Worm (Caenorhabditis elegans) whole organism, early embryonic: Measurements from ENCODE around the gene T01G5.6.

Experiments
- flt-1 ChIP-seq: fragments of 200-800 bp; sonication (Bioruptor generic); IDR thresholded peaks from 2 replicates; pipeline ENCODE4 v1.3.6; 2022; ENCODE audit warnings: missing genetic modification characterization, missing compliant biosample characterization
- tbx-11 ChIP-seq: fragments of 200-800 bp; sonication (Bioruptor generic); IDR thresholded peaks from 2 replicates; pipeline ENCODE4 v1.3.6; 2022; ENCODE audit warnings: missing genetic modification characterization, missing compliant biosample characterization

- no peak for TF ChIP-seq flt-1 (GFP tag; lab: Robert Waterston, UW)
- no peak for TF ChIP-seq tbx-11 (GFP tag; lab: Robert Waterston, UW)
These were observed 25.3 kb downstream of the T01G5.6 start, which contains the start of gene C01G10.18 for ce11 chrV:15088613-15089012.
